Fruit fly (Drosophila melanogaster): ENCODE results near the gene GlcAT-P.

DNA sequence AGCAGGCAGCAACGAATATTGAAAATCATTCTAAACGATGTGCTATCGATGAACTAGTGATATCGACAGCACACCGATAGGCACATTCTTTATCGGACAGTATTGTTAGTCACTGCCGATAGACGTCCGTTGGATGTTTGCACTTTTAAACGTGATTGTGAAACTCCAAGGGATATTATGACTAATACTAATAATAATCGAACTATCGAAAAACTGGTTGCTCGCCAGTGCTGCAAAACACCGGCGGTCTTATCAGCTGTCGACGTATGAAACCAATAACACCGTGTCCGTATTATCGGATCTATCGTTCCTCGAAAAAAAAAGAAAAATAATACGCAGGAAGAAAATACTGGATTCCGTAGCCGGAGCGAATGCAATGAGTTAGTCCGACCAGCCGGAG is 13.2 kb upstream of the GlcAT-P start, which contains the start of the genes Ube3a and CG7600:
- TF ChIP-seq CTCF (optimal IDR thresholded peaks at IDR 0.05), result peak in 1 of 2 experiments; percentile 54
- TF ChIP-seq CG8478 (optimal IDR thresholded peaks at IDR 0.05), result no peak
